Worm (Caenorhabditis elegans): ENCODE measurements around the gene C06E4.8.

- TF ChIP-seq aptf-2 (GFP tag; conservative IDR thresholded peaks at IDR 0.05) (no peak), ceh-27 (GFP tag; optimal IDR thresholded peaks at IDR 0.05) (no peak), Y53G8AR.9 (GFP tag; conservative IDR thresholded peaks at IDR 0.05) (no peak), rpc-1 (optimal IDR thresholded peaks at IDR 0.05) (no peak), rpc-1 (tag; optimal IDR thresholded peaks at IDR 0.05) (no peak), ama-1 (optimal IDR thresholded peaks at IDR 0.05) (no peak), ama-1 (GFP tag; optimal IDR thresholded peaks at IDR 0.05) (no peak), pha-4 (tag; optimal IDR thresholded peaks at IDR 0.05) (no peak), unc-130 (GFP tag; optimal IDR thresholded peaks at IDR 0.05) (no peak), xnd-1 (tag; optimal IDR thresholded peaks at IDR 0.05) (no peak), zfh-2 (GFP tag; conservative IDR thresholded peaks at IDR 0.05) (no peak), lir-1 (GFP tag; conservative IDR thresholded peaks at IDR 0.05) (no peak)
Observed at ce11 chrIV:7324913-7325312, 39.2 kb upstream of the C06E4.8 start.

Measured in whole organism, young adult.